Worm (Caenorhabditis elegans) whole organism, late embryonic: ENCODE measurements around the gene phf-5.
A peak's percentile ranks its signal among the peaks of the same experiment; 100 is the strongest.

Source experiments
- C08G9.2 ChIP-seq: sonication (generic microtip); optimal IDR thresholded peaks from 2 replicates; lab custom pipeline; 2016; ENCODE audit warnings: mild to moderate bottlenecking, missing genetic modification characterization, moderate library complexity, missing compliant biosample characterization
- K09A11.1 ChIP-seq: sonication (generic microtip); optimal IDR thresholded peaks from 2 replicates; lab custom pipeline; 2017; ENCODE audit warnings: antibody characterized with exemption, mild to moderate bottlenecking, missing genetic modification characterization, missing compliant biosample characterization; ENCODE audit not compliant: insufficient read depth
- T23F11.4 ChIP-seq: fragments of 200-800 bp; sonication (Bioruptor generic); optimal IDR thresholded peaks from 2 replicates; lab custom pipeline; 2018; ENCODE audit warnings: mild to moderate bottlenecking, missing genetic modification characterization, missing compliant biosample characterization
- ama-1 ChIP-seq: fragments of 150-350 bp; optimal IDR thresholded peaks from 2 replicates; lab custom pipeline; 2014
- ceh-14 ChIP-seq: sonication (generic microtip); optimal IDR thresholded peaks from 2 replicates; lab custom pipeline; 2016; ENCODE audit warnings: missing genotype, missing genetic modification characterization, missing compliant biosample characterization
- ceh-19 ChIP-seq: fragments of 200-800 bp; sonication (Bioruptor generic); optimal IDR thresholded peaks from 2 replicates; lab custom pipeline; 2018; ENCODE audit warnings: mild to moderate bottlenecking, missing genetic modification characterization, missing compliant biosample characterization
- ceh-22 ChIP-seq: sonication (generic microtip); optimal IDR thresholded peaks from 2 replicates; lab custom pipeline; 2017; ENCODE audit warnings: missing biosample characterization, missing genetic modification characterization
- ceh-24 ChIP-seq: sonication (generic microtip); optimal IDR thresholded peaks from 2 replicates; lab custom pipeline; 2016; ENCODE audit warnings: mild to moderate bottlenecking, missing genetic modification characterization, missing compliant biosample characterization
- ceh-30 ChIP-seq: fragments of 150-350 bp; optimal IDR thresholded peaks from 2 replicates; lab custom pipeline; 2014; ENCODE audit warnings: missing biosample characterization, missing genetic modification characterization
- ceh-31 ChIP-seq: sonication (generic microtip); optimal IDR thresholded peaks from 2 replicates; lab custom pipeline; 2016; ENCODE audit warnings: missing genetic modification characterization, missing compliant biosample characterization
- ceh-34 ChIP-seq: sonication (generic microtip); optimal IDR thresholded peaks from 2 replicates; lab custom pipeline; 2016; ENCODE audit warnings: mild to moderate bottlenecking, missing genetic modification characterization, missing compliant biosample characterization
- ceh-48 ChIP-seq: sonication (generic microtip); optimal IDR thresholded peaks from 2 replicates; lab custom pipeline; 2016; ENCODE audit warnings: missing genetic modification characterization, inconsistent platforms, missing compliant biosample characterization
- elt-2 ChIP-seq: sonication (generic microtip); optimal IDR thresholded peaks from 2 replicates; lab custom pipeline; 2016; ENCODE audit warnings: missing genetic modification reagents, missing genetic modification characterization, missing compliant biosample characterization
- ets-4 ChIP-seq: sonication (generic microtip); optimal IDR thresholded peaks from 2 replicates; lab custom pipeline; 2016; ENCODE audit warnings: missing genetic modification characterization, missing compliant biosample characterization
- eyg-1 ChIP-seq: sonication (generic microtip); optimal IDR thresholded peaks from 2 replicates; lab custom pipeline; 2016; ENCODE audit warnings: missing genotype, missing genetic modification characterization, missing compliant biosample characterization
- fkh-10 ChIP-seq: fragments of 150-350 bp; optimal IDR thresholded peaks from 2 replicates; lab custom pipeline; 2014; ENCODE audit warnings: missing biosample characterization, missing genetic modification reagents, missing genetic modification characterization
- fkh-6 ChIP-seq: sonication (generic microtip); optimal IDR thresholded peaks from 2 replicates; lab custom pipeline; 2016; ENCODE audit warnings: missing genetic modification characterization, missing compliant biosample characterization
- gmeb-2 ChIP-seq: sonication (generic microtip); optimal IDR thresholded peaks from 2 replicates; lab custom pipeline; 2016; ENCODE audit warnings: missing genetic modification characterization, inconsistent platforms, missing compliant biosample characterization
- hlh-13 ChIP-seq: fragments of 200-800 bp; sonication (Bioruptor generic); optimal IDR thresholded peaks from 2 replicates; lab custom pipeline; 2018; ENCODE audit warnings: mild to moderate bottlenecking, missing genetic modification characterization, missing compliant biosample characterization
- hlh-30 ChIP-seq: sonication (generic microtip); optimal IDR thresholded peaks from 2 replicates; lab custom pipeline; 2017; ENCODE audit warnings: antibody characterized with exemption, missing genetic modification characterization, missing compliant biosample characterization; ENCODE audit not compliant: insufficient read depth
- hlh-6 ChIP-seq: sonication (generic microtip); optimal IDR thresholded peaks from 2 replicates; lab custom pipeline; 2016; ENCODE audit warnings: missing genotype, missing genetic modification characterization, missing compliant biosample characterization
- mec-3 ChIP-seq: sonication (generic microtip); optimal IDR thresholded peaks from 2 replicates; lab custom pipeline; 2016; ENCODE audit warnings: borderline replicate concordance, missing genetic modification characterization, missing compliant biosample characterization
- nfya-1 ChIP-seq: sonication (generic microtip); optimal IDR thresholded peaks from 2 replicates; lab custom pipeline; 2017; ENCODE audit warnings: missing genetic modification characterization, mild to moderate bottlenecking, missing compliant biosample characterization, antibody characterized with exemption, moderate library complexity
- nhr-11 ChIP-seq: fragments of 150-350 bp; optimal IDR thresholded peaks from 2 replicates; lab custom pipeline; 2014; ENCODE audit warnings: missing biosample characterization, missing genetic modification characterization
- nhr-232 ChIP-seq: sonication (generic microtip); optimal IDR thresholded peaks from 2 replicates; lab custom pipeline; 2016; ENCODE audit warnings: missing genetic modification characterization, missing compliant biosample characterization
- npax-4 ChIP-seq: sonication (generic microtip); optimal IDR thresholded peaks from 2 replicates; lab custom pipeline; 2016; ENCODE audit warnings: missing genetic modification characterization, missing compliant biosample characterization
- pag-3 ChIP-seq: sonication (generic microtip); optimal IDR thresholded peaks from 2 replicates; lab custom pipeline; 2016; ENCODE audit warnings: missing compliant biosample characterization, missing genetic modification characterization, borderline replicate concordance
- pax-1 ChIP-seq: fragments of 150-350 bp; optimal IDR thresholded peaks from 2 replicates; lab custom pipeline; 2014; ENCODE audit warnings: missing biosample characterization, missing genetic modification characterization
- pqm-1 ChIP-seq: sonication (generic microtip); optimal IDR thresholded peaks from 2 replicates; lab custom pipeline; 2016; ENCODE audit warnings: missing genetic modification characterization, missing compliant biosample characterization
- rnt-1 ChIP-seq: sonication (generic microtip); optimal IDR thresholded peaks from 2 replicates; lab custom pipeline; 2016; ENCODE audit warnings: missing genetic modification characterization, missing compliant biosample characterization
- sdc-2 ChIP-seq: sonication (generic microtip); optimal IDR thresholded peaks from 2 replicates; lab custom pipeline; 2016; ENCODE audit warnings: missing genotype, missing genetic modification characterization, missing compliant biosample characterization
- sox-2 ChIP-seq: fragments of 200-800 bp; sonication (Bioruptor generic); IDR thresholded peaks from 2 replicates; pipeline ENCODE4 v1.3.6; 2022; ENCODE audit warnings: missing genetic modification reagents, missing genetic modification characterization, missing compliant biosample characterization
- sox-4 ChIP-seq: sonication (generic microtip); optimal IDR thresholded peaks from 2 replicates; lab custom pipeline; 2017; ENCODE audit warnings: mild to moderate bottlenecking, missing genetic modification characterization, inconsistent platforms, missing compliant biosample characterization
- tbx-2 ChIP-seq: sonication (generic microtip); optimal IDR thresholded peaks from 2 replicates; lab custom pipeline; 2016; ENCODE audit warnings: missing genetic modification characterization, missing compliant biosample characterization
- tbx-7 ChIP-seq: sonication (generic microtip); optimal IDR thresholded peaks from 2 replicates; lab custom pipeline; 2016; ENCODE audit warnings: missing genotype, missing genetic modification characterization, missing compliant biosample characterization
- ttx-3 ChIP-seq: sonication (generic microtip); optimal IDR thresholded peaks from 2 replicates; lab custom pipeline; 2016; ENCODE audit warnings: missing genetic modification reagents, missing genetic modification characterization, missing compliant biosample characterization
- unc-3 ChIP-seq, 2 experiments: fragments of 200-800 bp in 1 of 2; sonication (Bioruptor generic) in 1 of 2; sonication (generic microtip) in 1 of 2; conservative IDR thresholded peaks in 1 of 2; optimal IDR thresholded peaks in 1 of 2; 2 replicates each; pipeline versions ENCODE4 v1.3.6 to Lab custom; 2016 to 2022; ENCODE audit warnings: missing compliant biosample characterization in 2 of 2, missing genetic modification characterization in 2 of 2, missing genetic modification reagents in 1 of 2
- unc-55 ChIP-seq: sonication (generic microtip); optimal IDR thresholded peaks from 2 replicates; lab custom pipeline; 2017; ENCODE audit warnings: missing biosample characterization, missing genetic modification reagents, missing genetic modification characterization
- unc-86 ChIP-seq: sonication (generic microtip); optimal IDR thresholded peaks from 2 replicates; lab custom pipeline; 2016; ENCODE audit warnings: missing genetic modification characterization, missing compliant biosample characterization

Gene phf-5

ce11 chrIII:2316439-2316838 lies 26.9 kb upstream of the phf-5 start:
- TF ChIP-seq ceh-31 (tag; lab: Kevin White, UChicago), result no peak
- no peak for TF ChIP-seq T23F11.4 (GFP tag; lab: Kevin White, UChicago)
- no peak for TF ChIP-seq hlh-13 (GFP tag; lab: Kevin White, UChicago)

- TF ChIP-seq nfya-1 (peak; percentile 89), ceh-30 (tag; lab: Kevin White, UChicago) (no peak)
- TF ChIP-seq, all 69 proteins: peak for 1
These were observed 18.7 kb upstream of the phf-5 start for ce11 chrIII:2324703-2325102.

ce11 chrIII:2328612-2329011 lies 14.8 kb upstream of the phf-5 start:
- TF ChIP-seq ceh-31 (tag; lab: Kevin White, UChicago), result no peak
- TF ChIP-seq ceh-48 (tag; lab: Kevin White, UChicago), result peak; percentile 60
- TF ChIP-seq unc-3 (GFP tag; conservative IDR thresholded peaks at IDR 0.05; lab: Robert Waterston, UW), result no peak
- no peak for TF ChIP-seq unc-3 (tag; optimal IDR thresholded peaks at IDR 0.05; lab: Kevin White, UChicago)

ce11 chrIII:2329336-2329735 lies 14.0 kb upstream of the phf-5 start, which contains the start of gene Y54F10BM.12:
TSS of gene Y54F10BM.12 (minus strand) at chrIII:2329679.
- TF ChIP-seq K09A11.1 (no peak), nhr-11 (no peak), elt-2 (no peak), ceh-34 (tag; lab: Kevin White, UChicago) (peak; percentile 7)

ce11 chrIII:2330389-2330788 lies 13.0 kb upstream of the phf-5 start:
- no peak for TF ChIP-seq K09A11.1
- no peak for TF ChIP-seq unc-55 (GFP tag; lab: Kevin White, UChicago)
- TF ChIP-seq pax-1 (tag; lab: Kevin White, UChicago), result no peak
- no peak for TF ChIP-seq sox-2 (GFP tag; lab: Robert Waterston, UW)
- TF ChIP-seq unc-86 (tag; lab: Kevin White, UChicago), result no peak
- TF ChIP-seq ttx-3, result no peak
- no peak for TF ChIP-seq hlh-30 (tag; lab: Kevin White, UChicago)
- no peak for TF ChIP-seq npax-4
- no peak for TF ChIP-seq ceh-22 (tag; lab: Kevin White, UChicago)
- TF ChIP-seq ceh-31 (tag; lab: Kevin White, UChicago), result no peak
- TF ChIP-seq pag-3 (tag; lab: Kevin White, UChicago), result no peak
- TF ChIP-seq fkh-10, result no peak
- no peak for TF ChIP-seq gmeb-2 (tag; lab: Kevin White, UChicago)
- TF ChIP-seq mec-3 (tag; lab: Kevin White, UChicago), result no peak
- no peak for TF ChIP-seq hlh-6 (tag; lab: Kevin White, UChicago)

- TF ChIP-seq eyg-1 (tag; lab: Kevin White, UChicago), result no peak
- TF ChIP-seq sdc-2 (tag; lab: Kevin White, UChicago), result no peak
- no peak for TF ChIP-seq nhr-232 (tag; lab: Kevin White, UChicago)
- TF ChIP-seq ceh-34 (tag; lab: Kevin White, UChicago), result no peak
- TF ChIP-seq K09A11.1, result no peak
- TF ChIP-seq sox-4, result no peak
- no peak for TF ChIP-seq hlh-13 (GFP tag; lab: Kevin White, UChicago)
- no peak for TF ChIP-seq npax-4
- TF ChIP-seq T23F11.4 (GFP tag; lab: Kevin White, UChicago), result no peak
- no peak for TF ChIP-seq hlh-6 (tag; lab: Kevin White, UChicago)
- TF ChIP-seq pqm-1 (tag; lab: Kevin White, UChicago), result no peak
- TF ChIP-seq pag-3 (tag; lab: Kevin White, UChicago), result no peak
- TF ChIP-seq ceh-19, result no peak
- TF ChIP-seq rnt-1, result peak; percentile 2
- TF ChIP-seq ceh-14 (tag; lab: Kevin White, UChicago), result no peak
- peak; percentile 18 for TF ChIP-seq nfya-1
- TF ChIP-seq fkh-6, result no peak
- TF ChIP-seq ama-1 (lab: Kevin White, UChicago), result no peak
- peak; percentile 26 for TF ChIP-seq ceh-48 (tag; lab: Kevin White, UChicago)
- TF ChIP-seq nhr-11, result no peak
- TF ChIP-seq elt-2, result peak; percentile 28
- peak; percentile 27 for TF ChIP-seq ceh-31 (tag; lab: Kevin White, UChicago)
- no peak for TF ChIP-seq C08G9.2
- no peak for TF ChIP-seq ceh-24
- no peak for TF ChIP-seq ets-4 (tag; lab: Kevin White, UChicago)
- TF ChIP-seq tbx-7 (tag; lab: Kevin White, UChicago), result no peak
- no peak for TF ChIP-seq tbx-2
- TF ChIP-seq, all 69 proteins: peak for 5
These were observed 12.2 kb upstream of the phf-5 start, which contains the start of the genes Y54F10BM.13 and ppm-1.D for ce11 chrIII:2331033-2331625. TSS of gene Y54F10BM.13 (minus strand) at chrIII:2331083. TSS of gene ppm-1.D (plus strand) at chrIII:2331572.
